Fruit fly (Drosophila melanogaster) S2 (cell line): ENCODE measurements around the gene Reg-2.

ENCODE experiments used
- CG8478 ChIP-seq: fragments of >200 bp; optimal IDR thresholded peaks from 2 replicates; lab custom pipeline; 2018
- CTCF ChIP-seq, 2 experiments: fragments of >200 bp; optimal IDR thresholded peaks; 2 replicates each; lab custom pipeline; 2018

Gene Reg-2

dm6 chr3L:639460-640103, 33.2 kb upstream of the Reg-2 start:
- no peak for TF ChIP-seq CG8478 (lab: Kevin White, UChicago)

DNA sequence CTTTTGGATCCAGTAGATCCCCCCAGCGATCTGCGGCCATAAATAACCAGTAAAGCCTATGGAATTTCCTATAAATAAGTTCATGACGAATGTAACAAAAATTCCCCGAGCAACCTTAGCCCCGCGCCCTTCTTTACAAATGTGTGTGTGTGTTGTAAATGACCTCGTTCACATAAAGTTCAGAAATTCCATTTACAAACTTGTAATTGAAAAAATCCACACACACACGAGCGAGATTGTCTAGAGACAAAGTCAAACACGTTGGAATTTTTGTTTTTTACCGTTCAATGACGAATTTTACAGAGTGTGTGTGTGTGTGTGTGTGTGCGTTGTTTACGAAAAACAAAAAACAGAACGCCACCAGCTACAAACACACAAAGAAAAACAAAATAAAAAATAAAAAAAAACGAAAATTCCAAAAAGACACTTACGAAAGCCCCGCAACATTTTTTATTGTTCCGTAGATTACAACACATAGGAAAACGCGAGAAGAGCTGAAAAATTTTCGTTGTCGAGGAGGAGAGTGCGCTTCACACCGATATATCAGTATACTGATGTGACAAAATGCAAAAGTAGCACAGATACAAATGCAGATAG, 32.5 kb upstream of the Reg-2 start:
- TF ChIP-seq CG8478 (lab: Kevin White, UChicago) (no peak), CTCF (optimal IDR thresholded peaks at IDR 0.05; lab: Kevin White, UChicago) (no peak)

DNA sequence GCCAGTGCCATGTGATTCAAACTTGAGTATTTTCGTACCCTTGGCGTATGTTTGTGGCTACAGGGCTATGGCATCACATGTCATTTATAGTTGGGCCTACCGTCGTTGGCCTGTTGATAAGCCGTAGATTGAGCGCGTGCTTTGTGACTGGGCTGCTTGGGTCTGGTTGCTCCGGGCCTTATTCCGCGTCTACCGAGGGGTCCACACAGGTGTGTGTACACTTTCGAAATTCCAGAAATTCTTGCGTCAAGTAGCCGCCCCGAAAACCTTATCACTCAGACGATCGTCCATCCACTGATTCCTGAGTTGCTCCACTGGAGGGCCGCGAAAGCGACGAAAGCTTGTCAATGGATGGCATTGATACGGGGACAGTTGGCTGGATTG, 31.7 kb upstream of the Reg-2 start:
- TF ChIP-seq CTCF (optimal IDR thresholded peaks at IDR 0.05; lab: Kevin White, UChicago) (no peak), CG8478 (lab: Kevin White, UChicago) (no peak)

dm6 chr3L:637329-638030, 31.1 kb upstream of the Reg-2 start:
- no peak for TF ChIP-seq CTCF (optimal IDR thresholded peaks at IDR 0.05; lab: Kevin White, UChicago)
- TF ChIP-seq CG8478 (lab: Kevin White, UChicago): no peak

dm6 chr3L:636434-636833, 30.1 kb upstream of the Reg-2 start:
- TF ChIP-seq CTCF (optimal IDR thresholded peaks at IDR 0.05; lab: Kevin White, UChicago): no peak
- no peak for TF ChIP-seq CG8478 (lab: Kevin White, UChicago)

dm6 chr3L:635529-635928, 29.2 kb upstream of the Reg-2 start:
- TF ChIP-seq CG8478 (lab: Kevin White, UChicago) (no peak), CTCF (optimal IDR thresholded peaks at IDR 0.05; lab: Kevin White, UChicago) (no peak)

dm6 chr3L:635016-635363, 28.6 kb upstream of the Reg-2 start:
- no peak for TF ChIP-seq CTCF (optimal IDR thresholded peaks at IDR 0.05; lab: Kevin White, UChicago)
- no peak for TF ChIP-seq CG8478 (lab: Kevin White, UChicago)

DNA sequence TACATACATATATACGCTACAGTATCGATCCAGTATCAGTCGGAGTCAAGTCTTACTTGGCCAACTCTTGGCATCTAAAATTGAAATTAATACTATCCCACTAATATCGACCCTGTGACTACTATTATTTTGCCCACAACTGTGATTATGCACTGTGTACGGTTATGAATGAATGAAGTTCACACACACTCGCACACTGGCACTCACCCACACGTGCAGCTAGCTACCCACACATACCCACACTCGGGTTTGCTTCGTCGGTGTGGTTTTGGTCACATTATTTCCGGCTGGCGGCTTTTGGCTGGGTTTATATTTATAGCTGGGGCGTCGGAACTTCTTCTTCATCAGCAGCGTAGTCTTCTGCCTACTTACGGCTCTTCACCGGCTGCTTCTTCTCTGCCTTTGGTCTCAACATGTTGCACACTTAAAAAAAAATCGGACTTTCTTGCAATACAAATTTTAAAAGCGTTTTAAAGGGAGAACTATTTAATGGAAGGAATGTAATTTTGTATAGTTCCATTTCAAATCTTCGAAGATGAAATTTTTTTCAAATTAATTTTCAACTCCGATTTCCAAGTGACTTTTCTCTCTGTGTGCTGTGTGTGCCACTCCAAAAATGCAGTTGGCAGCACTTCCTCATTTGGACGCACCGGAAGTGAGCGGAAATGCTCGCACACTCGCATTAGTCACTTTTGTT, 28.1 kb upstream of the Reg-2 start:
- TF ChIP-seq CG8478 (lab: Kevin White, UChicago) (no peak), CTCF (optimal IDR thresholded peaks at IDR 0.05; lab: Kevin White, UChicago) (no peak)

DNA sequence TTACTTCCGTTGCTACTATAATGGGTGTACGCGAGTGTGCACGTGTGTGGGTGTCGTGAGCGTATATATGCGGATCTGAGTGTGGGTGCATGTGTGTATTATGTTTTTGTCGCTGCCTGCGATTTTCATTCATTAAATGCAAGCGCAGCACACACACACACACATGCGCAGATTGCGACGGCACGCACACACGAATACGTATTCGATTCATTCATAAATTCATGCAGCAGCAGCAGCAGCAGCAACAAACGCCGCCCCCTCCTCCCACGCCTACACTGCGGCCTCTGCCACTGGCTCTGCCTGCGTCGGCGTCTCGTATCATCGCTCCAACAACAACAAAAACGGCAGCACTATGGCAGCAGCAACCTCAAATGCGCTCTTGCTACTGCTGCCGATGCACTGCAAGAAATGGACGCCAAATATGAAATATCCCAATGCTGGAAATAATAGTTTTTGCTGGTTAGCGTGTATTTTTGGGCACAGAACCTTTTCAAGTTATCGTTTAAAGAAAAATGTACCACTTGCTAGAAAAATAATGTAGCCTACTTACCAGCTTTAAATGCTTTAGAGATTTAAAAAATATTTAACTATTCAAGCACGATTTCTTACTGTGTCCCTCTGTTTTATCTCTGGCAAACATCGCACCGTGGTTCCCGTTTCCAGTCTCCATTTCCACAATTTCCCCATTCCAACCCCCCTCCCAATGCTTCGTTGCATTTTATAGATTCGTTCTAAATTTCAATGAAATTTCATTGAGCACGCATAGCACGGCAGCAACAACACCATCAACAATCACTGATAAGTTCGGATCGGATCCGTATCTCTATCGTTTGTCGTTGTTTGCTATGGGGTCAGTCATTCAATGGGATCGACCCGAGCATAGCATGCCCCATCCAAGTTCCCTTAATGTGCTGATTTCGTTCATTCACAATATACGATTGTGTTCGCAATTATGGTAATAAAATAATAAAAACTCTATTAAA, 27.2 kb upstream of the Reg-2 start:
- TF ChIP-seq CTCF (optimal IDR thresholded peaks at IDR 0.05; lab: Kevin White, UChicago): no peak
- TF ChIP-seq CG8478 (lab: Kevin White, UChicago): no peak

DNA sequence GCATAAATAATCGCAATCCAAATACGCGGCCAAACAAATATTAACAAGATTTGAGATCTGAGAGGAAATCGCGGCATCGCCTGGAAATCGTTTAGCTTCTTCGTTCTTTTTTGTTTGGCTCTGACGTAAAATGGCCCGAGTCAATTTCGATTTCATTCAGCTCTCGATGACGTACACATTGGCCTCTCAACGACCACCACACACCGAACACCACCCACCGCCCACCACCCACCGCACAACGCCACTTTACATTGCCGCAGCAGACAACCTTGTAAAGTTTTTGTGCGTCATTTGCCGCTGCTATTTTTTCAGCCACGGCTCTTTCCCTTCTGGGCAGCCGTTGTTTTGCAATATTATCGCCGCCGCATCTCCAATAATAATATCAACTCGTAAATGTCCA, 25.7 kb upstream of the Reg-2 start:
- no peak for TF ChIP-seq CG8478 (lab: Kevin White, UChicago)
- TF ChIP-seq CTCF (optimal IDR thresholded peaks at IDR 0.05; lab: Kevin White, UChicago): no peak

- TF ChIP-seq CTCF (optimal IDR thresholded peaks at IDR 0.05; lab: Kevin White, UChicago) (no peak), CG8478 (lab: Kevin White, UChicago) (no peak)
These were observed 24.3 kb upstream of the Reg-2 start for dm6 chr3L:630666-631065.

dm6 chr3L:629916-630663, 23.7 kb upstream of the Reg-2 start:
- TF ChIP-seq CTCF (optimal IDR thresholded peaks at IDR 0.05; lab: Kevin White, UChicago): no peak
- TF ChIP-seq CG8478 (lab: Kevin White, UChicago): no peak

DNA sequence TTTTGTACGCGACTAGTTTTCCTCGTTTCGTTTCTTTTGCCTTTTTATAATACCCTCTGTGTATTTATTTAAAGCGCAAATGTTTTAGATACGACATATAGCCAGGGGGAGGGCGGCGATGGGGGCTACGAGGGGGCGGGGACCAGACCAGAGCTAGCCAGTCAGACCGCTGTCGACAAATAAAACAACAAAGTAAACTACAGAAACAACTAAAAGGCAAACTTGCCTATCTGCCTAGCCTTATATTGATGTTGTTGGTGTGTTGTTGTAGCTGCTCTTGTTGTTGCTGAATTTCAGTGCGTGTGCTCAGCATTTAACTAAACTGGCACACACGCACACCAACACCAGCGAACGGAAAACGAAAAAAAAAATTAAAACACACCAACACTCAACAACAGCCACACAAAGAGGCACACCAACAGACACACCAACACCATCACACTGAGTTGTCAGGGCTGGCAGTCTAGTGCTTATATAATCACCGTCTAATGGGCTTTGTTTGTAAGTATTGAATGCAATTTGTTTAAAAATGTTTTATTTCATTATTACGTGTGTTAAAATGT, 23.1 kb upstream of the Reg-2 start:
- TF ChIP-seq CTCF (optimal IDR thresholded peaks at IDR 0.05; lab: Kevin White, UChicago): no peak
- no peak for TF ChIP-seq CG8478 (lab: Kevin White, UChicago)
